Worm (Caenorhabditis elegans): Measurements from ENCODE around the gene Y11D7A.5.
A peak's percentile ranks its signal among the peaks of the same experiment; 100 is the strongest.

The Y11D7A.5 gene

DNA sequence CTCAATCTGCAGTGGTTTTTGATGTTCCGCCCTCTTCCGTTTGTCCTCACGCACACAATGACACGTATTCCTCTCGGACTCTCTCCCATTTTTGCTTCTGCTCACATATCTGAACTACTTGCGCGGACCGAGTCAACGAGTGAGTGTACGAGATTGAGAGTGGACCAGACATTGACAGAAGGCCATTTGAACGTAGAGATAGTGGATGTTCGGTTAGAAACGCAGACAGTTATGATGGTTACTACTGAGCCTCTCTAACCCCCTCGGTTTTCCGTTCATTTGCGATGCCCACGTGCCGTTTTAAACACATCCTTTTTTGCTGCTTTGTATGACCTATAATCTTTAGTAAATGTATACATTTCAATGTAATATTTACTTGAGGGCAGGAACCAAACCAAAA is 28.9 kb downstream of the Y11D7A.5 start:
- TF ChIP-seq nhr-237 (tag; optimal IDR thresholded peaks at IDR 0.05) (no peak), snpc-4 (tag; optimal IDR thresholded peaks at IDR 0.05) (peak; percentile 22), pqm-1 (tag; optimal IDR thresholded peaks at IDR 0.05) (no peak), nhr-25 (tag; optimal IDR thresholded peaks at IDR 0.05) (no peak), pha-4 (tag; optimal IDR thresholded peaks at IDR 0.05) (peak; percentile 52), lin-15B (tag; optimal IDR thresholded peaks at IDR 0.05) (peak; percentile 16), fkh-10 (GFP tag; optimal IDR thresholded peaks at IDR 0.05) (peak; percentile 34), fkh-2 (tag; optimal IDR thresholded peaks at IDR 0.05) (no peak), egl-5 (tag; optimal IDR thresholded peaks at IDR 0.05) (peak; percentile 75), R02D3.7 (tag; optimal IDR thresholded peaks at IDR 0.05) (no peak), hmg-11 (tag; optimal IDR thresholded peaks at IDR 0.05) (peak; percentile 70), mdl-1 (tag; optimal IDR thresholded peaks at IDR 0.05) (peak; percentile 62), lin-39 (tag; optimal IDR thresholded peaks at IDR 0.05) (peak; percentile 86), elt-1 (tag; optimal IDR thresholded peaks at IDR 0.05) (no peak), ZK546.5 (tag; optimal IDR thresholded peaks at IDR 0.05) (no peak), nhr-23 (tag; optimal IDR thresholded peaks at IDR 0.05) (peak; percentile 4), ceh-16 (tag; optimal IDR thresholded peaks at IDR 0.05) (no peak), fos-1 (tag; optimal IDR thresholded peaks at IDR 0.05) (no peak), ama-1 (optimal IDR thresholded peaks at IDR 0.05) (peak; percentile 52), nhr-67 (tag; optimal IDR thresholded peaks at IDR 0.05) (no peak), nfya-1 (tag; optimal IDR thresholded peaks at IDR 0.05; ENCODE audit: insufficient read depth) (peak; percentile 63)

DNA sequence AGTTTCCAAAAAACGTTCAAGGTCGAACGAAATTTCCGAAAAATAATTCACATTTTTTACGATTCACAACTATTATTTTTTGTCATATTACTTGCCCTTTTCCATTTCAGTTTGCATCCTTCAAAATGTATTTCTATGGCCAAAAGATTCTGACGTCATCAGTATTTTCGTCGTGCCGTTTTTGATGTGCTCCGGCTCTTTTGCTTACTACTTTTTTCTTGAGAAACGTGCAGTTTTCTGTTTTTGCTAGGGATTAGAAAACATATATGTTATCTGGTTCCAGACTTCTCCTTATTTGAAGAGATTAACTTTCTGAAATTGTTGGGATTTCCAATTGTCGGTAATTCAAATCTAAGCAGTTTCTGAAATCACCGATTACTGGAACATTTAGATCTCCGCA is 29.5 kb downstream of the Y11D7A.5 start:
- TF ChIP-seq ZK546.5 (tag; optimal IDR thresholded peaks at IDR 0.05) (no peak), nfya-1 (tag; optimal IDR thresholded peaks at IDR 0.05; ENCODE audit: insufficient read depth) (peak; percentile 14)

DNA sequence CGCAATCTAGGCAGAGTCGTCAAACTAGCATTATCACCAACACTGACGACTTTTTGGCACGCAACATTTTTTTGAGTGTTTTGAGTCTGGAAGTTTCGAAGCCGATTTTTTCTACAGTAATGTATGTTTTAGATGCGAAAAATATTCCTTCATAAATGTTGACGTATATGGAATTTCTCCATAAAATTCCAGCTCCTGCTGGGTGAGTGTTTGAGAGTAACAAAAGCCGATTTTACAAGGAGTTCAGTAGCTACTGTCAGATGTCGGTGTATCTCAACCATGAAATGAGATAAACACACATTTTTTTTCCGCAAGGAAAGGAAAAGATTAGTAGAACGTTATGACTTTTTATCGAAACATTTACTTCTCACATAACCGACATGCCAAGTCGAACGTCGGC is 30.5 kb downstream of the Y11D7A.5 start:
- TF ChIP-seq elt-1 (tag; optimal IDR thresholded peaks at IDR 0.05) (no peak), zag-1 (tag; optimal IDR thresholded peaks at IDR 0.05) (no peak), skn-1 (tag; optimal IDR thresholded peaks at IDR 0.05) (no peak), nhr-76 (tag; optimal IDR thresholded peaks at IDR 0.05) (no peak), lsy-12 (tag; optimal IDR thresholded peaks at IDR 0.05) (no peak), eor-1 (tag; optimal IDR thresholded peaks at IDR 0.05) (no peak), ztf-11 (tag; optimal IDR thresholded peaks at IDR 0.05) (no peak), fkh-10 (GFP tag; optimal IDR thresholded peaks at IDR 0.05) (no peak), ceh-9 (tag; optimal IDR thresholded peaks at IDR 0.05) (no peak)

DNA sequence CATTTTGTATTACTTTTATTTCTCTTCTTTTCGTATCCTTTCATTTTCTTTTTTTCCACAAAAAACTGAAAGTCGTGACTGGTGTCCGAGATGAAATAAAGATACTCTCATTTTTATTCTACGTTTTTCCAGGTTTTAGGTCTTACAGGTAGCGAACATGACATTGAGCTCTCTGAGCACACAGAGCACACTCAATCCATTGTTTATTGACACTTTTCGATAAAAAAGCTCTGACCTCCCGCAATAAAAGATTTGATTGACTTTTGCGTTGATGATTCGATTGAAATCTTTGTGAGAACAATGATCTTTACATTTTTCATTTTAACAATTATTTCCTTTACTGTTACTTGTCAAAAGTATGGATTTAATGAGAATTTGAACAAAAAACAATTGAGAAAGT is 33.2 kb downstream of the Y11D7A.5 start, which contains the start of gene C46C2.6:
TSS of gene C46C2.6 (plus strand) at position 301 of the 400 bp plus-strand sequence.
- TF ChIP-seq pha-4 (tag; optimal IDR thresholded peaks at IDR 0.05) = peak; percentile 18
- TF ChIP-seq nhr-12 (tag; optimal IDR thresholded peaks at IDR 0.05) = no peak
- peak; percentile 40 for TF ChIP-seq aly-2 (tag; optimal IDR thresholded peaks at IDR 0.05)
- TF ChIP-seq unc-62 (GFP tag; optimal IDR thresholded peaks at IDR 0.05) = no peak

DNA sequence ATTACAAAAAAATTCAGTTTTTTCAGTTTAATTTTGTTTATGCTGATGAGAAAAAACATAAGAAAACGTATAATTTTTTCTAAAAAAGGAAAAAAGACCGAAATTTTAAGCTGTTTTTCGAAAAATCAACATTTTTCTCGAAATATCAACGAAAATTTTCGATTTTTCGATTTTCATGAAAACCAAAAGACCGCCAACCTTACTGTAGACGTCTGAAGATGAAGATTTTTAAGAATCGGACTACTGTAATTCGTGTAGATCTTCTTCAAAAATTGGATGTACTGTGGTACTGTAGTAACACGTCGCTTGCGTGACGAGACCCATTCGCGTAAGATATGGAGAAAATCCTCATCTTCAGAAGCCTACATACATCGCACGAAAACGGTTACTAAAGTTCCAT is 34.5 kb downstream of the Y11D7A.5 start:
- TF ChIP-seq nfya-1 (tag; optimal IDR thresholded peaks at IDR 0.05; ENCODE audit: insufficient read depth) = no peak
- no peak for TF ChIP-seq elt-3 (tag; optimal IDR thresholded peaks at IDR 0.05)
- no peak for TF ChIP-seq nhr-12 (tag; optimal IDR thresholded peaks at IDR 0.05)
- no peak for TF ChIP-seq elt-2 (tag; optimal IDR thresholded peaks at IDR 0.05)
- no peak for TF ChIP-seq ceh-9 (tag; optimal IDR thresholded peaks at IDR 0.05)
- no peak for TF ChIP-seq egl-27 (tag; optimal IDR thresholded peaks at IDR 0.05)
- TF ChIP-seq skn-1 (tag; optimal IDR thresholded peaks at IDR 0.05) = no peak
- no peak for TF ChIP-seq mml-1 (tag; optimal IDR thresholded peaks at IDR 0.05)
- no peak for TF ChIP-seq ama-1 (optimal IDR thresholded peaks at IDR 0.05)
- no peak for TF ChIP-seq lin-39 (tag; optimal IDR thresholded peaks at IDR 0.05)
- TF ChIP-seq zag-1 (tag; optimal IDR thresholded peaks at IDR 0.05) = no peak
- no peak for TF ChIP-seq nhr-25 (tag; optimal IDR thresholded peaks at IDR 0.05)

DNA sequence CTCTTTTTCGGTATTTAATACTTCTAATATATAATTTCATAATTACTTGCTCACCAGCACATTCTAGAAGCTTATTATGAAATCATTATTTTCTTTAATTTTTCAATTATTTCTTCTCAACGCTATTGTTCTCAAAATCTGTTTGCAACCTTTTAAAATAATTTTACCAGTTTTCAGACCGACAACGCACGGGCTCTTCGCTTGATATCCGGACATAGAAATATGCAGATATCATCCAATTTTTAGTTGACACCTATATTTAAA is 45.5 kb downstream of the Y11D7A.5 start, which contains the start of gene wnk-1:
TSS of gene wnk-1 (plus strand) at position 165 of the 264 bp plus-strand sequence.
- no peak for TF ChIP-seq ama-1 (optimal IDR thresholded peaks at IDR 0.05)
- TF ChIP-seq pha-4 (tag; optimal IDR thresholded peaks at IDR 0.05) = no peak
- no peak for TF ChIP-seq nhr-28 (tag; optimal IDR thresholded peaks at IDR 0.05)
- TF ChIP-seq elt-1 (tag; optimal IDR thresholded peaks at IDR 0.05) = no peak
- no peak for TF ChIP-seq tbx-2 (tag; optimal IDR thresholded peaks at IDR 0.05)
- TF ChIP-seq nhr-67 (tag; optimal IDR thresholded peaks at IDR 0.05) = no peak
- TF ChIP-seq zag-1 (tag; optimal IDR thresholded peaks at IDR 0.05) = no peak
- no peak for TF ChIP-seq mdl-1 (tag; optimal IDR thresholded peaks at IDR 0.05)
- no peak for TF ChIP-seq fkh-2 (tag; optimal IDR thresholded peaks at IDR 0.05)
- no peak for TF ChIP-seq nhr-11 (tag; optimal IDR thresholded peaks at IDR 0.05)
- TF ChIP-seq daf-12 (tag; optimal IDR thresholded peaks at IDR 0.05) = no peak
